Worm (Caenorhabditis elegans): ENCODE data around the gene F09F9.2.

The F09F9.2 gene

ce11 chrX:4128684-4129083, 17.4 kb upstream of the F09F9.2 start:
- TF ChIP-seq snpc-4 (tag; optimal IDR thresholded peaks at IDR 0.05) (no peak), mdl-1 (tag; optimal IDR thresholded peaks at IDR 0.05) (no peak), elt-3 (tag; optimal IDR thresholded peaks at IDR 0.05) (no peak), hmg-11 (tag; optimal IDR thresholded peaks at IDR 0.05) (no peak), pha-4 (tag; optimal IDR thresholded peaks at IDR 0.05) (no peak), nhr-11 (tag; optimal IDR thresholded peaks at IDR 0.05) (no peak), lin-39 (tag; optimal IDR thresholded peaks at IDR 0.05) (no peak), nhr-28 (tag; optimal IDR thresholded peaks at IDR 0.05) (no peak), unc-62 (GFP tag; optimal IDR thresholded peaks at IDR 0.05) (no peak), aly-2 (tag; optimal IDR thresholded peaks at IDR 0.05) (no peak), ama-1 (optimal IDR thresholded peaks at IDR 0.05) (no peak), pqm-1 (tag; optimal IDR thresholded peaks at IDR 0.05) (no peak), egl-27 (tag; optimal IDR thresholded peaks at IDR 0.05) (no peak), elt-2 (tag; optimal IDR thresholded peaks at IDR 0.05) (no peak), ZK546.5 (tag; optimal IDR thresholded peaks at IDR 0.05) (no peak), nhr-67 (tag; optimal IDR thresholded peaks at IDR 0.05) (no peak), ztf-11 (tag; optimal IDR thresholded peaks at IDR 0.05) (no peak), tbx-2 (tag; optimal IDR thresholded peaks at IDR 0.05) (no peak), egl-5 (tag; optimal IDR thresholded peaks at IDR 0.05) (no peak), elt-1 (tag; optimal IDR thresholded peaks at IDR 0.05) (no peak)

- TF ChIP-seq pha-4 (tag; optimal IDR thresholded peaks at IDR 0.05) (no peak), ceh-28 (tag; optimal IDR thresholded peaks at IDR 0.05) (no peak), nhr-23 (tag; optimal IDR thresholded peaks at IDR 0.05) (no peak)
Observed at ce11 chrX:4125165-4125803, 14.0 kb upstream of the F09F9.2 start.

ce11 chrX:4123368-4123767, 12.1 kb upstream of the F09F9.2 start:
- TF ChIP-seq ama-1 (optimal IDR thresholded peaks at IDR 0.05) (no peak), nfya-1 (tag; optimal IDR thresholded peaks at IDR 0.05; ENCODE audit: insufficient read depth) (no peak), ceh-82 (tag; optimal IDR thresholded peaks at IDR 0.05) (no peak), mml-1 (tag; optimal IDR thresholded peaks at IDR 0.05) (no peak), nhr-237 (tag; optimal IDR thresholded peaks at IDR 0.05) (no peak), lin-39 (tag; optimal IDR thresholded peaks at IDR 0.05) (no peak), zag-1 (tag; optimal IDR thresholded peaks at IDR 0.05) (no peak), aly-2 (tag; optimal IDR thresholded peaks at IDR 0.05) (no peak), fos-1 (tag; optimal IDR thresholded peaks at IDR 0.05) (no peak), pqm-1 (tag; optimal IDR thresholded peaks at IDR 0.05) (no peak), fkh-10 (GFP tag; optimal IDR thresholded peaks at IDR 0.05) (no peak), tbx-2 (tag; optimal IDR thresholded peaks at IDR 0.05) (no peak), elt-2 (tag; optimal IDR thresholded peaks at IDR 0.05) (no peak), ztf-11 (tag; optimal IDR thresholded peaks at IDR 0.05) (no peak), unc-39 (tag; optimal IDR thresholded peaks at IDR 0.05) (no peak), lin-15B (tag; optimal IDR thresholded peaks at IDR 0.05) (no peak), hmg-11 (tag; optimal IDR thresholded peaks at IDR 0.05) (no peak), egl-5 (tag; optimal IDR thresholded peaks at IDR 0.05) (no peak), ceh-28 (tag; optimal IDR thresholded peaks at IDR 0.05) (no peak), egl-27 (tag; optimal IDR thresholded peaks at IDR 0.05) (no peak)

ce11 chrX:4120935-4121334, 9.7 kb upstream of the F09F9.2 start, which contains the start of gene F09F9.3:
TSS of gene F09F9.3 (minus strand) at chrX:4121035.
- TF ChIP-seq pha-4 (tag; optimal IDR thresholded peaks at IDR 0.05) (no peak), ZK546.5 (tag; optimal IDR thresholded peaks at IDR 0.05) (no peak), nhr-43 (tag; optimal IDR thresholded peaks at IDR 0.05; ENCODE audit: poor library complexity, severe bottlenecking) (no peak), jun-1 (tag; optimal IDR thresholded peaks at IDR 0.05) (no peak), nhr-25 (tag; optimal IDR thresholded peaks at IDR 0.05) (no peak), ama-1 (optimal IDR thresholded peaks at IDR 0.05) (no peak), skn-1 (tag; optimal IDR thresholded peaks at IDR 0.05) (no peak)

- no peak for TF ChIP-seq nhr-237 (tag; optimal IDR thresholded peaks at IDR 0.05)
- no peak for TF ChIP-seq nhr-23 (tag; optimal IDR thresholded peaks at IDR 0.05)
- TF ChIP-seq lin-39 (tag; optimal IDR thresholded peaks at IDR 0.05) = no peak
- TF ChIP-seq ztf-4 (tag; optimal IDR thresholded peaks at IDR 0.05) = no peak
- no peak for TF ChIP-seq nhr-28 (tag; optimal IDR thresholded peaks at IDR 0.05)
Observed at ce11 chrX:4117626-4118025, 6.4 kb upstream of the F09F9.2 start, which contains the start of gene F09F9.5. TSS of gene F09F9.5 (plus strand) at chrX:4117926.
